Fruit fly (Drosophila melanogaster) whole organism, embryonic: ENCODE results near the gene CG8300.

Source experiments
- Adf1 ChIP-seq: fragments of 200-800 bp; sonication (Bioruptor generic); IDR thresholded peaks from 2 replicates; pipeline ENCODE4 v1.3.6; 2022; ENCODE audit warnings: missing biosample characterization, missing genetic modification characterization
- Atf6 ChIP-seq: fragments of 200-800 bp; sonication (Bioruptor generic); IDR thresholded peaks from 2 replicates; pipeline ENCODE4 v1.3.6; 2022; ENCODE audit warnings: missing biosample characterization, missing genetic modification characterization
- Awh ChIP-seq: fragments of 200-800 bp; sonication (Bioruptor generic); IDR thresholded peaks from 2 replicates; pipeline ENCODE4, ENCODE4 v1.3.6; 2022; ENCODE audit warnings: missing biosample characterization, missing genetic modification characterization
- C15 ChIP-seq: fragments of 200-800 bp; sonication (Bioruptor generic); IDR thresholded peaks from 3 replicates; pipeline ENCODE4 v1.3.6; 2022; ENCODE audit warnings: missing biosample characterization, missing genetic modification characterization
- CG10979 ChIP-seq: fragments of 200-800 bp; sonication (Bioruptor generic); optimal IDR thresholded peaks from 2 replicates; lab custom pipeline; 2018; ENCODE audit warnings: missing biosample characterization, mild to moderate bottlenecking, missing genetic modification characterization, moderate library complexity
- CG11398 ChIP-seq: fragments of 200-800 bp; sonication (Bioruptor generic); optimal IDR thresholded peaks from 2 replicates; lab custom pipeline; 2016; ENCODE audit warnings: missing biosample characterization, missing genetic modification characterization
- CG11456 ChIP-seq: fragments of 200-800 bp; sonication (Bioruptor generic); IDR thresholded peaks from 3 replicates; pipeline ENCODE4 v1.3.6; 2022; ENCODE audit warnings: missing biosample characterization, missing genetic modification characterization
- CG11695 ChIP-seq: fragments of 200-800 bp; sonication (Bioruptor generic); IDR thresholded peaks from 3 replicates; pipeline ENCODE4 v1.3.6; 2022; ENCODE audit warnings: missing biosample characterization, missing genetic modification characterization
- CG12071 ChIP-seq: fragments of 200-800 bp; sonication (Bioruptor generic); optimal IDR thresholded peaks from 3 replicates; lab custom pipeline; 2018; ENCODE audit warnings: missing biosample characterization, mild to moderate bottlenecking, missing genetic modification characterization
- CG12391 ChIP-seq: fragments of 200-800 bp; sonication (Bioruptor generic); optimal IDR thresholded peaks from 3 replicates; lab custom pipeline; 2018; ENCODE audit warnings: missing biosample characterization, mild to moderate bottlenecking, missing genetic modification characterization, moderate library complexity
- CG12942 ChIP-seq: fragments of 200-800 bp; sonication (Bioruptor generic); optimal IDR thresholded peaks from 3 replicates; lab custom pipeline; 2016; ENCODE audit warnings: missing biosample characterization, missing genetic modification characterization
- CG1529 ChIP-seq: fragments of 200-800 bp; sonication (Bioruptor generic); optimal IDR thresholded peaks from 3 replicates; lab custom pipeline; 2018; ENCODE audit warnings: missing biosample characterization, missing genetic modification characterization
- CG17385 ChIP-seq: fragments of 200-800 bp; sonication (Bioruptor generic); optimal IDR thresholded peaks from 3 replicates; lab custom pipeline; 2018; ENCODE audit warnings: missing biosample characterization, mild to moderate bottlenecking, missing genetic modification characterization
- CG2120 ChIP-seq: fragments of 200-800 bp; sonication (Bioruptor generic); optimal IDR thresholded peaks from 3 replicates; lab custom pipeline; 2016; ENCODE audit warnings: missing biosample characterization, missing genetic modification characterization
- CG31224 ChIP-seq: fragments of 200-800 bp; sonication (Bioruptor generic); IDR thresholded peaks from 2 replicates; pipeline ENCODE4 v1.3.6; 2022; ENCODE audit warnings: missing biosample characterization, missing genetic modification characterization
- CG31441 ChIP-seq: fragments of 200-800 bp; sonication (Bioruptor generic); IDR thresholded peaks from 2 replicates; pipeline ENCODE4 v1.3.6; 2022; ENCODE audit warnings: missing biosample characterization, missing genetic modification characterization
- CG4360 ChIP-seq: fragments of 200-800 bp; sonication (Bioruptor generic); IDR thresholded peaks from 2 replicates; pipeline ENCODE4 v1.3.6; 2022; ENCODE audit warnings: missing biosample characterization, missing genetic modification characterization
- CG43689 ChIP-seq: fragments of 200-800 bp; sonication (Bioruptor generic); IDR thresholded peaks from 2 replicates; pipeline ENCODE4 v1.3.6; 2022; ENCODE audit warnings: missing biosample characterization, missing genetic modification characterization
- CG5245 ChIP-seq: fragments of 200-800 bp; sonication (Bioruptor generic); optimal IDR thresholded peaks from 3 replicates; lab custom pipeline; 2016; ENCODE audit warnings: missing biosample characterization, missing genetic modification characterization
- CG6791 ChIP-seq: fragments of 200-800 bp; sonication (Bioruptor generic); IDR thresholded peaks from 3 replicates; pipeline ENCODE4 v1.3.6; 2022; ENCODE audit warnings: missing biosample characterization, missing genetic modification characterization; ENCODE audit not compliant: partially characterized antibody
- CG6813 ChIP-seq: fragments of 200-800 bp; sonication (Bioruptor generic); optimal IDR thresholded peaks from 2 replicates; lab custom pipeline; 2017; ENCODE audit warnings: missing biosample characterization, missing genetic modification characterization, mild to moderate bottlenecking, moderate library complexity, missing genetic modification reagents
- CG7839 ChIP-seq: fragments of 200-800 bp; sonication (Bioruptor generic); optimal IDR thresholded peaks from 3 replicates; lab custom pipeline; 2018; ENCODE audit warnings: missing biosample characterization, mild to moderate bottlenecking, missing genetic modification characterization, moderate library complexity
- CG8281 ChIP-seq: fragments of 200-800 bp; sonication (Bioruptor generic); optimal IDR thresholded peaks from 2 replicates; lab custom pipeline; 2018; ENCODE audit warnings: missing biosample characterization, mild to moderate bottlenecking, missing genetic modification characterization, moderate library complexity
- CG8388 ChIP-seq: fragments of 200-800 bp; sonication (Bioruptor generic); optimal IDR thresholded peaks from 2 replicates; lab custom pipeline; 2019; ENCODE audit warnings: missing biosample characterization, mild to moderate bottlenecking, missing genetic modification characterization, moderate library complexity
- CG9932 ChIP-seq: fragments of 200-800 bp; sonication (Bioruptor generic); IDR thresholded peaks from 2 replicates; pipeline ENCODE4 v1.3.6; 2022; ENCODE audit warnings: missing biosample characterization, missing genetic modification characterization
- CrebB ChIP-seq: fragments of 200-800 bp; sonication (Bioruptor generic); optimal IDR thresholded peaks from 3 replicates; lab custom pipeline; 2018; ENCODE audit warnings: missing biosample characterization, mild to moderate bottlenecking, missing genetic modification characterization
- Dad ChIP-seq: fragments of 200-800 bp; sonication (Bioruptor generic); optimal IDR thresholded peaks from 3 replicates; lab custom pipeline; 2016; ENCODE audit warnings: missing biosample characterization, missing genetic modification characterization
- Eip74EF ChIP-seq, 2 experiments: fragments of 200-800 bp in 1 of 2; fragments of >200 bp in 1 of 2; sonication (Bioruptor generic) in 1 of 2; optimal IDR thresholded peaks; 2 replicates each; lab custom pipeline; 2017 to 2019; ENCODE audit warnings: missing biosample characterization in 2 of 2, missing genetic modification characterization in 2 of 2, mild to moderate bottlenecking in 1 of 2, moderate library complexity in 1 of 2
- Fer2 ChIP-seq: fragments of 200-800 bp; sonication (Bioruptor generic); optimal IDR thresholded peaks from 2 replicates; lab custom pipeline; 2018; ENCODE audit warnings: missing biosample characterization, mild to moderate bottlenecking, missing genetic modification characterization, moderate library complexity
- GATAe ChIP-seq: fragments of 200-800 bp; sonication (Bioruptor generic); conservative IDR thresholded peaks from 2 replicates; pipeline ENCODE4 v1.3.6; 2022; ENCODE audit warnings: missing biosample characterization, missing genetic modification characterization
- HLH3B ChIP-seq: fragments of 200-800 bp; sonication (Bioruptor generic); IDR thresholded peaks from 2 replicates; pipeline ENCODE4 v1.3.6; 2022; ENCODE audit warnings: missing biosample characterization, missing genetic modification characterization
- HLH4C ChIP-seq: fragments of 200-800 bp; sonication (Bioruptor generic); IDR thresholded peaks from 3 replicates; pipeline ENCODE4 v1.3.6; 2022; ENCODE audit warnings: missing biosample characterization, missing genetic modification characterization; ENCODE audit not compliant: partially characterized antibody
- Mrtf ChIP-seq: fragments of 200-800 bp; sonication (Bioruptor generic); IDR thresholded peaks from 3 replicates; pipeline ENCODE4 v1.3.6; 2022; ENCODE audit warnings: missing biosample characterization, missing genetic modification characterization
- Nf-YC ChIP-seq: fragments of 200-800 bp; optimal IDR thresholded peaks from 3 replicates; lab custom pipeline; 2019; ENCODE audit warnings: missing biosample characterization, mild to moderate bottlenecking, missing genetic modification characterization, moderate library complexity
- Oli ChIP-seq: fragments of 200-800 bp; sonication (Bioruptor generic); optimal IDR thresholded peaks from 2 replicates; lab custom pipeline; 2018; ENCODE audit warnings: missing biosample characterization, mild to moderate bottlenecking, missing genetic modification characterization, moderate library complexity
- Poxn ChIP-seq: fragments of 200-800 bp; sonication (Bioruptor generic); IDR thresholded peaks from 2 replicates; pipeline ENCODE4 v1.3.6; 2022; ENCODE audit warnings: missing biosample characterization, missing genetic modification characterization
- btn ChIP-seq: fragments of 200-800 bp; sonication (Bioruptor generic); optimal IDR thresholded peaks from 2 replicates; lab custom pipeline; 2016; ENCODE audit warnings: missing biosample characterization, missing genetic modification characterization
- chm ChIP-seq: fragments of 200-800 bp; sonication (Bioruptor generic); IDR thresholded peaks from 2 replicates; pipeline ENCODE4 v1.3.6; 2022; ENCODE audit warnings: missing biosample characterization, missing genetic modification characterization
- dpn ChIP-seq, 2 experiments: fragments of 200-800 bp; sonication (Bioruptor generic); optimal IDR thresholded peaks; 3 replicates each; lab custom pipeline; 2016; ENCODE audit warnings: missing biosample characterization in 2 of 2, missing genetic modification characterization in 2 of 2
- gem ChIP-seq: fragments of 200-800 bp; sonication (Bioruptor generic); optimal IDR thresholded peaks from 2 replicates; lab custom pipeline; 2019; ENCODE audit warnings: missing biosample characterization, mild to moderate bottlenecking, missing genetic modification characterization, moderate library complexity
- gfzf ChIP-seq: fragments of 200-800 bp; sonication (Bioruptor generic); optimal IDR thresholded peaks from 2 replicates; lab custom pipeline; 2016; ENCODE audit warnings: missing biosample characterization, mild to moderate bottlenecking, missing genetic modification characterization, moderate library complexity
- lilli ChIP-seq: fragments of 200-800 bp; sonication (Bioruptor generic); optimal IDR thresholded peaks from 3 replicates; lab custom pipeline; 2016; ENCODE audit warnings: missing biosample characterization, missing genetic modification characterization
- p53 ChIP-seq: fragments of 200-800 bp; sonication (Bioruptor generic); optimal IDR thresholded peaks from 2 replicates; lab custom pipeline; 2016; ENCODE audit warnings: missing biosample characterization, missing genetic modification characterization
- sens ChIP-seq: fragments of 200-800 bp; sonication (Bioruptor generic); peaks from one replicate; lab custom pipeline; 2016; ENCODE audit warnings: missing biosample characterization, missing genetic modification characterization
- sisA ChIP-seq: fragments of 200-800 bp; sonication (Bioruptor generic); IDR thresholded peaks from 2 replicates; pipeline ENCODE4 v1.3.6; 2022; ENCODE audit warnings: missing biosample characterization, missing genetic modification characterization
- sob ChIP-seq: fragments of 200-800 bp; sonication (Bioruptor generic); IDR thresholded peaks from 2 replicates; pipeline ENCODE4 v1.3.6; 2022; ENCODE audit warnings: missing biosample characterization, missing genetic modification characterization
- sr ChIP-seq: fragments of 200-800 bp; sonication (Bioruptor generic); IDR thresholded peaks from 3 replicates; pipeline ENCODE4 v1.3.6; 2022; ENCODE audit warnings: missing biosample characterization, missing genetic modification characterization
- tio ChIP-seq: fragments of 200-800 bp; sonication (Bioruptor generic); optimal IDR thresholded peaks from 2 replicates; lab custom pipeline; 2017; ENCODE audit warnings: missing biosample characterization, missing genetic modification characterization, inconsistent platforms
- twi ChIP-seq: fragments of 200-800 bp; optimal IDR thresholded peaks from 2 replicates; lab custom pipeline; 2019; ENCODE audit warnings: missing biosample characterization, mild to moderate bottlenecking, missing genetic modification characterization, moderate library complexity
- unpg ChIP-seq: fragments of 200-800 bp; sonication (Bioruptor generic); optimal IDR thresholded peaks from 3 replicates; lab custom pipeline; 2018; ENCODE audit warnings: missing biosample characterization, mild to moderate bottlenecking, missing genetic modification characterization, moderate library complexity
- vvl ChIP-seq: fragments of 200-800 bp; sonication (Bioruptor generic); IDR thresholded peaks from 2 replicates; pipeline ENCODE4 v1.3.6; 2022; ENCODE audit warnings: missing biosample characterization, missing genetic modification characterization

The CG8300 gene

DNA sequence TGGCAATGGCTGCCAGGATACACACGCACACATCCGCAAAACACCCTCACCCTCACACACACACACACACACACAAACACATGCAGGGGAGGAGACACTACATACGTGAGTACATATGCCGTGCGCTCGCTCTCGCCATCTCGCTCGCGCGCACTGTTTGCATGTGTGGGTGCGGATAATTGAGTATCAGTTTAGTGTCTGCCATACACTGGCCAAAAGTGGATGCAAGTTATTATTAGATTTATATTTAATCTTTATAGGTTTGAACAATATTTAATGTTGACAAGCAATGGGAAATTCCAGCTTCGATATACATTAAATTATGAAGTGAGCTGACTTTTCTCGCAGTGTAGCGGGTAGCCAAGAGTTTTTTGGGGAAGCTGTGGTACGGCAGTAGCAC, 13.0 kb downstream of the CG8300 start (continued):
- TF ChIP-seq chm (peak; percentile 71), Atf6 (GFP tag; lab: Robert Waterston, UW) (peak; percentile 45), CG11456 (GFP tag; lab: Robert Waterston, UW) (no peak), CG6813 (GFP tag; lab: Kevin White, UChicago) (peak; percentile 77), sisA (GFP tag; lab: Robert Waterston, UW) (peak; percentile 61), Eip74EF (GFP tag; optimal IDR thresholded peaks at IDR 0.05; lab: Kevin White, UChicago) (no peak), CG31441 (GFP tag; lab: Robert Waterston, UW) (peak; percentile 64), CG9932 (GFP tag; lab: Robert Waterston, UW) (peak; percentile 46; the same call in 1 of the 2 replicates), Nf-YC (tag; lab: Kevin White, UChicago) (peak; percentile 85), CG12942 (peak; percentile 27), CG43689 (GFP tag; lab: Robert Waterston, UW) (no peak)

- TF ChIP-seq unpg (GFP tag; lab: Kevin White, UChicago) (peak; percentile 22), Fer2 (tag; lab: Kevin White, UChicago) (no peak), p53 (GFP tag; lab: Kevin White, UChicago) (no peak), CG2120 (peak; percentile 34), CG12391 (tag; lab: Kevin White, UChicago) (no peak), CG5245 (GFP tag; lab: Kevin White, UChicago) (no peak), C15 (GFP tag; lab: Robert Waterston, UW) (no peak), sob (GFP tag; lab: Robert Waterston, UW) (0 out of 2 replicates have a peak, but pooled peaks have one; percentile 31), sens (GFP tag; lab: Kevin White, UChicago) (peak; percentile 86), btn (GFP tag; lab: Kevin White, UChicago) (no peak), gem (tag; lab: Kevin White, UChicago) (peak; percentile 38), CrebB (tag; lab: Kevin White, UChicago) (no peak), Oli (peak; percentile 9), Awh (GFP tag; lab: Robert Waterston, UW) (no peak), CG31224 (GFP tag; lab: Robert Waterston, UW) (no peak), HLH3B (GFP tag; lab: Robert Waterston, UW) (no peak), CG8281 (tag; lab: Kevin White, UChicago) (no peak), CG1529 (GFP tag; lab: Kevin White, UChicago) (no peak), twi (tag; lab: Kevin White, UChicago) (no peak), HLH4C (GFP tag; lab: Robert Waterston, UW) (no peak), CG10979 (tag; lab: Kevin White, UChicago) (no peak), CG11695 (GFP tag; lab: Robert Waterston, UW) (no peak), sr (GFP tag; lab: Robert Waterston, UW) (no peak), CG7839 (peak; percentile 43), CG12071 (GFP tag; lab: Kevin White, UChicago) (peak; percentile 2), CG8388 (GFP tag; lab: Kevin White, UChicago) (no peak), CG11398 (GFP tag; lab: Kevin White, UChicago) (no peak), gfzf (GFP tag; lab: Kevin White, UChicago) (no peak), Poxn (GFP tag; lab: Robert Waterston, UW) (no peak), CG6791 (GFP tag; lab: Robert Waterston, UW) (no peak), CG4360 (GFP tag; lab: Robert Waterston, UW) (no peak), vvl (GFP tag; lab: Robert Waterston, UW) (peak; percentile 47; the same call in 1 of the 2 replicates), tio (GFP tag; lab: Kevin White, UChicago) (no peak), dpn (GFP tag; optimal IDR thresholded peaks at IDR 0.05; lab: Kevin White, UChicago) (peak in 1 of 2 experiments; percentile 8), lilli (GFP tag; lab: Kevin White, UChicago) (peak; percentile 21), Adf1 (GFP tag; lab: Robert Waterston, UW) (no peak), Dad (no peak), CG17385 (no peak), Mrtf (GFP tag; lab: Robert Waterston, UW) (no peak), GATAe (no peak)
Observed at dm6 chrX:7120168-7120567, 15.5 kb downstream of the CG8300 start.
